Worm (Caenorhabditis elegans) whole organism, L3 larva: ENCODE measurements around the gene inft-2.

Experiments
- ZK546.5 ChIP-seq: sonication (generic microtip); optimal IDR thresholded peaks from 2 replicates; lab custom pipeline; 2017; ENCODE audit warnings: missing biosample characterization, missing genetic modification characterization
- aly-2 ChIP-seq: fragments of 150-350 bp; optimal IDR thresholded peaks from 2 replicates; lab custom pipeline; 2014; ENCODE audit warnings: missing biosample characterization, missing genetic modification characterization
- ama-1 ChIP-seq: fragments of 150-350 bp; optimal IDR thresholded peaks from 2 replicates; lab custom pipeline; 2018
- ceh-16 ChIP-seq: sonication (generic microtip); optimal IDR thresholded peaks from 2 replicates; lab custom pipeline; 2017; ENCODE audit warnings: missing biosample characterization, missing genetic modification characterization
- ceh-28 ChIP-seq: fragments of 150-350 bp; optimal IDR thresholded peaks from 2 replicates; lab custom pipeline; 2014; ENCODE audit warnings: missing biosample characterization, missing genetic modification reagents, missing genetic modification characterization
- ceh-9 ChIP-seq: sonication (generic microtip); optimal IDR thresholded peaks from 2 replicates; lab custom pipeline; 2018; ENCODE audit warnings: missing biosample characterization, missing genetic modification characterization
- egl-5 ChIP-seq: fragments of 150-350 bp; optimal IDR thresholded peaks from 2 replicates; lab custom pipeline; 2017; ENCODE audit warnings: missing biosample characterization, missing genetic modification reagents, missing genetic modification characterization, inconsistent platforms
- elt-2 ChIP-seq: sonication (generic microtip); optimal IDR thresholded peaks from 2 replicates; lab custom pipeline; 2016; ENCODE audit warnings: missing genetic modification reagents, mild to moderate bottlenecking, missing genetic modification characterization, missing compliant biosample characterization
- jun-1 ChIP-seq: fragments of 150-350 bp; optimal IDR thresholded peaks from 2 replicates; lab custom pipeline; 2014; ENCODE audit warnings: missing biosample characterization, missing genetic modification reagents, missing genetic modification characterization
- lin-15B ChIP-seq: fragments of 150-350 bp; optimal IDR thresholded peaks from 2 replicates; lab custom pipeline; 2014; ENCODE audit warnings: missing biosample characterization, missing genetic modification characterization
- lsy-12 ChIP-seq: sonication (generic microtip); optimal IDR thresholded peaks from 2 replicates; lab custom pipeline; 2016; ENCODE audit warnings: mild to moderate bottlenecking, missing genetic modification characterization, missing compliant biosample characterization
- mml-1 ChIP-seq: fragments of 150-350 bp; sonication (generic microtip); optimal IDR thresholded peaks from 3 replicates; lab custom pipeline; 2014; ENCODE audit warnings: missing biosample characterization, missing genetic modification characterization
- nfya-1 ChIP-seq: sonication (generic microtip); optimal IDR thresholded peaks from 2 replicates; lab custom pipeline; 2017; ENCODE audit warnings: missing genetic modification characterization, mild to moderate bottlenecking, missing compliant biosample characterization, antibody characterized with exemption, moderate library complexity; ENCODE audit not compliant: insufficient read depth
- nhr-12 ChIP-seq: fragments of 150-350 bp; optimal IDR thresholded peaks from 2 replicates; lab custom pipeline; 2014; ENCODE audit warnings: missing biosample characterization, missing genetic modification characterization
- nhr-23 ChIP-seq: fragments of 150-350 bp; optimal IDR thresholded peaks from 2 replicates; lab custom pipeline; 2014; ENCODE audit warnings: missing biosample characterization, missing genetic modification reagents, missing genetic modification characterization
- nhr-25 ChIP-seq: sonication (generic microtip); optimal IDR thresholded peaks from 2 replicates; lab custom pipeline; 2017; ENCODE audit warnings: missing biosample characterization, missing genetic modification characterization
- nhr-43 ChIP-seq: sonication (generic microtip); optimal IDR thresholded peaks from 2 replicates; lab custom pipeline; 2016; ENCODE audit warnings: mild to moderate bottlenecking, missing genetic modification characterization, missing compliant biosample characterization; ENCODE audit not compliant: poor library complexity, severe bottlenecking
- nhr-67 ChIP-seq: fragments of 150-350 bp; optimal IDR thresholded peaks from 2 replicates; lab custom pipeline; 2014; ENCODE audit warnings: missing biosample characterization, missing genetic modification characterization
- nhr-77 ChIP-seq: fragments of 150-350 bp; optimal IDR thresholded peaks from 2 replicates; lab custom pipeline; 2014; ENCODE audit warnings: missing biosample characterization, missing genetic modification characterization
- pha-4 ChIP-seq: fragments of 150-350 bp; optimal IDR thresholded peaks from 2 replicates; lab custom pipeline; 2014; ENCODE audit warnings: missing biosample characterization, missing genetic modification reagents, missing genetic modification characterization
- pqm-1 ChIP-seq: fragments of 150-350 bp; optimal IDR thresholded peaks from 2 replicates; lab custom pipeline; 2017; ENCODE audit warnings: missing biosample characterization, missing genetic modification characterization, inconsistent platforms
- sea-2 ChIP-seq: fragments of 150-350 bp; sonication (generic microtip); optimal IDR thresholded peaks from 4 replicates; lab custom pipeline; 2014; ENCODE audit warnings: missing biosample characterization, missing genetic modification reagents, missing genetic modification characterization
- snpc-4 ChIP-seq: fragments of 150-350 bp; optimal IDR thresholded peaks from 2 replicates; lab custom pipeline; 2014; ENCODE audit warnings: missing biosample characterization, missing genetic modification characterization
- unc-62 ChIP-seq: fragments of 150-350 bp; sonication (generic microtip); optimal IDR thresholded peaks from 4 replicates; lab custom pipeline; 2014; ENCODE audit warnings: missing biosample characterization, missing genetic modification reagents, missing genetic modification characterization
- ztf-4 ChIP-seq: fragments of 150-350 bp; optimal IDR thresholded peaks from 2 replicates; lab custom pipeline; 2014; ENCODE audit warnings: missing biosample characterization, missing genetic modification characterization

The inft-2 gene

ce11 chrV:13043195-13043762, 41.2 kb downstream of the inft-2 start, which contains the start of gene lap-2:
lap-2 (plus strand) TSS chrV:13043712.
- TF ChIP-seq aly-2, result no peak
- TF ChIP-seq unc-62, result peak; percentile 20
- TF ChIP-seq lin-15B (tag; lab: Kevin White, UChicago), result no peak
- no peak for TF ChIP-seq nfya-1
- TF ChIP-seq egl-5 (tag; lab: Kevin White, UChicago), result no peak
- no peak for TF ChIP-seq nhr-67 (tag; lab: Kevin White, UChicago)
- peak; percentile 14 for TF ChIP-seq pha-4 (tag; lab: Kevin White, UChicago)
- TF ChIP-seq elt-2, result peak; percentile 94
- no peak for TF ChIP-seq ceh-16 (tag; lab: Kevin White, UChicago)
- peak; percentile 89 for TF ChIP-seq pqm-1
- peak; percentile 37 for TF ChIP-seq jun-1
- peak; percentile 62 for TF ChIP-seq ama-1 (lab: Kevin White, UChicago)

DNA sequence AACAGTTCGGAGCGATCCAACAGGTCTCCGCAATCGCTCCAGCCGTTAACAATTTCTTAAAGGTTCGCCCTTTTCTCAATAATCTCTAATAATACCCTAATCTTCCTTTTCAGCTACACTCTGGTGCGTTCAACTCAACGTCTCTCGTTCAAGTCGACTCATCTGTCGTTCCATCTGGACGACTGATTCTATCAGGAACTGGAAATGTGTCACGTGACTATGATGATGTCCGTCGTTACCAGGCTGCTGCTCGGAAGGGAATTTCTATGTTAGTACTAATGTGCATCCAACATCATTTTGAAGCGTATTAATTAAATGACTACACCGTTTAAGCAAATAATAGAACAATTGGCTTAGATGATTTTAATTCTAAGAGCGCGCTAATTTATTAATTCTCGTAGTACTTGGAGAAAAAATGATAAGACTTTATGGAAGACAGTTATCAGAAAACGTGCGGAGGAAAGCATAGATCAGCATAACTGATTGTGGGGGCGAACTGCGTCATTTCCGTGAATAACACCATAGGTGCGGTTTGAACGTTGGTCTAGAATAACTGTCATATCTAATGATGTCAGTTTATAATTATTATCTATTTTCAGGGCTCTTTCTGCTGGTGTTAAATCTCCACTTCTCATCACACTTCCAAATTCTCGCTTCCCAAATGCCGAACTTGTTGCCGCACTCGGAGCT, 41.9 kb downstream of the inft-2 start:
- peak; percentile 62 for TF ChIP-seq pqm-1
- TF ChIP-seq pha-4 (tag; lab: Kevin White, UChicago), result peak; percentile 18
- peak; percentile 77 for TF ChIP-seq elt-2
- no peak for TF ChIP-seq nhr-12
- no peak for TF ChIP-seq sea-2 (GFP tag; lab: Kevin White, UChicago)

- peak; percentile 9 for TF ChIP-seq ama-1 (lab: Kevin White, UChicago)
- no peak for TF ChIP-seq pha-4 (tag; lab: Kevin White, UChicago)
- no peak for TF ChIP-seq ZK546.5 (tag; lab: Kevin White, UChicago)
Observed at ce11 chrV:13045017-13045416, 42.9 kb downstream of the inft-2 start.

DNA sequence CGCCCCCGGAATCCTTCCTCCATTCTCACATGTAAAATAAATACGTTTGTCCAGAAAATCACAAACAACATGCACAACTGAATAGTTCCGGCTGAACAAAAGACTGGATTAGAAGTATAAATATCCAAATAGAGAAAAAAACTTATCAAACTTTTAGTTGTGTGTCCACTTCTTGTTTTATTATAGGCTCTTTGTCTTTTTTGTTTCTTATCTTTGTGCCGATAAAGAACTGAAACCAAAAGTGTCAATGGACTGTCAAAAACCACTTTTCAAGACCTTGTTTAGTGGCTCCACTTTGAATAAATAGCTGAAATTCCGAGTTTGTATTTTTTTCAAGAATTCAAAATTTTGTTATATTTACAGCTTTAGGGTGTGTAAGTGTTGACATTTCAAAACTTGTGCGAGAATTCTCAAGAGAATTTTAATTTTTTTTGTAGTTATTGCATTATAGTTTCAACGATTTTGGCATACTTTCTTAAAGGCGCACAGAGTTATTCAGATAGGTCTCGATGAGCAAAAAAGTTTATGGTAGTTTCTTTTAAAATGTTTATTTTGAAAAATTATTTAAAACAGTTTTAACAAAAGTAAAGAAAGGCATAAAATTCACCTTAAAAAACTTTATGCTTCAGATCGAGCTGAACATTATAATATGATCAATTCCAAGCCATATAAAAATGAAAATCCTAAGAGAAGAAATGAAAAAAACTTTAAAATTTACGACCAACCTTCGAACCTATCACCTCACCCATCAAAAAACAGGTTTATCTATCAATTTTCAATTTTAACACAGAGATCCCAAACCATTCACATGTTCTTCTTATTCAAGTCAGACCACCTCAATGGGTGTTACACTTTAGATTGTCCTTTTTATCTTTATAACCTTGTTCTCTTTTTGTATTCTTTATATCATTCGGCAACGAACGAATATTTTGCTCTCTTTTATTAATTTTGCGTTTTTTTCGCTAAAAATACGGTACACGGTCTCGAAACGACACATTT, 44.3 kb downstream of the inft-2 start:
- TF ChIP-seq nhr-43 (tag; lab: Kevin White, UChicago) (peak; percentile 59), sea-2 (GFP tag; lab: Kevin White, UChicago) (no peak), elt-2 (peak; percentile 78), pqm-1 (peak; percentile 46), ztf-4 (tag; lab: Kevin White, UChicago) (no peak), nhr-25 (tag; lab: Kevin White, UChicago) (peak; percentile 31), nhr-23 (peak; percentile 36), snpc-4 (no peak), pha-4 (tag; lab: Kevin White, UChicago) (peak; percentile 3)

DNA sequence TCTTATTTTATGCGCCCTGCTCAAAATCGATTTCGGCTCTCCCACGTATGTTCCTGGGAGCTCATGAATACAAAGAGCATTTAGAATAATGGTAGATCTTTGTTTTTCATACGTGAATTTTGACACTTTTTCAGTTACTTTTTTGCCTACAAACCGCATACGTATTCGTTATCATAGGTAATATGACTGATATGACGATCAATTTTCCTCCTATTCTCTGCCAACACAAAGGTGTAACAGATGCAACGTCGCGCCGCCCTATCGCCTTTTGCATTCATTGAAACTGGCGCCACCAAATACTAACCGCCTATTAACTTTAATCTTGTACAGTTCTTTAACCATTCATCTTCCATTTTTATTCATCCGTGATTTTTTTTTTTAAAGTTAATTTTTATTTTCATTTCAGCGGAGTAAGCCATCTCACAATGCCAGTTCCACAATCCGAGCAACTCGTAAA, 45.5 kb downstream of the inft-2 start, which contains the start of gene W07G4.5:
Gene W07G4.5, plus strand, starts transcription at position 407 of the 457 bp plus-strand sequence.
- TF ChIP-seq pqm-1 (peak; percentile 76), elt-2 (peak; percentile 89), jun-1 (no peak)

DNA sequence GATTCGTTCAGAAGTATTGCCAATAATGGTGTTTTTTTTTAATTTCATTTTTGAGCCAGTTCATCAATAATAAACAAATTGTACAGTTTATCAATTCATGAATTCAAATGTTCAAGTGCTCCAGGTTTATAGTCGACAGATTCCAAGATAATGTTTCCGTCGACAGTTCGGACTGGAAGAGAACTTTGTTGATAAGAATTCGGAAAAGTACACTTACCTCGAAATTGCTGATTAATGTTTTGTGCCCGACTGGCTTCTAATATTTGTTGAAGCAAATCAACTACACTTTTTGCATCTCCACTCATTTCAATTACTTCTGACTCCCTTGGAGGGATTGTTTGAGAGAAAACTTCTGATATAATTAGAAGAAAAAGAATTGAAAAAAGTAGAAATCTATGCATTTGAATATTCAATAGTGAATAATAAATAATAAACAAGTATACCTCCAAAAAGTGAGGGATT, 47.1 kb downstream of the inft-2 start, which contains the start of gene W07G4.8:
Gene W07G4.8, minus strand, starts transcription at position 412 of the 462 bp plus-strand sequence.
- peak; percentile 41 for TF ChIP-seq pha-4 (tag; lab: Kevin White, UChicago)
- TF ChIP-seq nhr-25 (tag; lab: Kevin White, UChicago), result no peak
- TF ChIP-seq mml-1 (tag; lab: Kevin White, UChicago), result no peak
- no peak for TF ChIP-seq ceh-9 (tag; lab: Kevin White, UChicago)
- no peak for TF ChIP-seq sea-2 (GFP tag; lab: Kevin White, UChicago)
- TF ChIP-seq elt-2, result peak; percentile 80
- no peak for TF ChIP-seq egl-5 (tag; lab: Kevin White, UChicago)
- TF ChIP-seq nhr-77 (tag; lab: Kevin White, UChicago), result no peak
- TF ChIP-seq ceh-28 (tag; lab: Kevin White, UChicago), result no peak
- TF ChIP-seq lsy-12 (tag; lab: Kevin White, UChicago), result no peak
- no peak for TF ChIP-seq ceh-16 (tag; lab: Kevin White, UChicago)
- TF ChIP-seq pqm-1, result peak; percentile 78
